Worm (Caenorhabditis elegans) whole organism, L3 larva: ENCODE measurements around the gene jmjd-3.1.

Experiments used
- R02D3.7 ChIP-seq: fragments of 150-350 bp; optimal IDR thresholded peaks from 2 replicates; lab custom pipeline; 2014; ENCODE audit warnings: missing biosample characterization, missing genetic modification characterization
- ZK546.5 ChIP-seq: sonication (generic microtip); optimal IDR thresholded peaks from 2 replicates; lab custom pipeline; 2017; ENCODE audit warnings: missing biosample characterization, missing genetic modification characterization
- aly-2 ChIP-seq: fragments of 150-350 bp; optimal IDR thresholded peaks from 2 replicates; lab custom pipeline; 2014; ENCODE audit warnings: missing biosample characterization, missing genetic modification characterization
- ceh-28 ChIP-seq: fragments of 150-350 bp; optimal IDR thresholded peaks from 2 replicates; lab custom pipeline; 2014; ENCODE audit warnings: missing biosample characterization, missing genetic modification reagents, missing genetic modification characterization
- ceh-82 ChIP-seq: fragments of 150-350 bp; optimal IDR thresholded peaks from 2 replicates; lab custom pipeline; 2014; ENCODE audit warnings: missing biosample characterization, missing genetic modification characterization
- ceh-9 ChIP-seq: sonication (generic microtip); optimal IDR thresholded peaks from 2 replicates; lab custom pipeline; 2018; ENCODE audit warnings: missing biosample characterization, missing genetic modification characterization
- egl-27 ChIP-seq: sonication (generic microtip); optimal IDR thresholded peaks from 4 replicates; lab custom pipeline; 2017; ENCODE audit warnings: missing biosample characterization, missing genetic modification reagents, missing genetic modification characterization
- egl-5 ChIP-seq: fragments of 150-350 bp; optimal IDR thresholded peaks from 2 replicates; lab custom pipeline; 2017; ENCODE audit warnings: missing biosample characterization, missing genetic modification reagents, missing genetic modification characterization, inconsistent platforms
- elt-1 ChIP-seq: fragments of 150-350 bp; optimal IDR thresholded peaks from 2 replicates; lab custom pipeline; 2014; ENCODE audit warnings: missing biosample characterization, missing genetic modification characterization
- elt-2 ChIP-seq: sonication (generic microtip); optimal IDR thresholded peaks from 2 replicates; lab custom pipeline; 2016; ENCODE audit warnings: missing genetic modification reagents, mild to moderate bottlenecking, missing genetic modification characterization, missing compliant biosample characterization
- elt-3 ChIP-seq, 3 experiments: fragments of 150-350 bp in 1 of 3; sonication (generic microtip) in 2 of 3; optimal IDR thresholded peaks; 2 replicates in 2 of 3; 4 replicates in 1 of 3; lab custom pipeline; 2014 to 2017; ENCODE audit warnings: missing biosample characterization in 3 of 3, missing genetic modification characterization in 3 of 3
- eor-1 ChIP-seq, 2 experiments: fragments of 150-350 bp; optimal IDR thresholded peaks; 2 replicates each; lab custom pipeline; 2014 to 2018; ENCODE audit warnings: missing biosample characterization in 2 of 2, missing genetic modification characterization in 2 of 2
- fkh-10 ChIP-seq: sonication (generic microtip); optimal IDR thresholded peaks from 2 replicates; lab custom pipeline; 2017; ENCODE audit warnings: missing biosample characterization, missing genetic modification reagents, missing genetic modification characterization
- fkh-2 ChIP-seq: fragments of 150-350 bp; optimal IDR thresholded peaks from 2 replicates; lab custom pipeline; 2014; ENCODE audit warnings: missing biosample characterization, missing genetic modification reagents, missing genetic modification characterization
- hmg-11 ChIP-seq: sonication (generic microtip); optimal IDR thresholded peaks from 2 replicates; lab custom pipeline; 2016; ENCODE audit warnings: missing genetic modification characterization, missing compliant biosample characterization
- jun-1 ChIP-seq: fragments of 150-350 bp; optimal IDR thresholded peaks from 2 replicates; lab custom pipeline; 2014; ENCODE audit warnings: missing biosample characterization, missing genetic modification reagents, missing genetic modification characterization
- lin-15B ChIP-seq: fragments of 150-350 bp; optimal IDR thresholded peaks from 2 replicates; lab custom pipeline; 2014; ENCODE audit warnings: missing biosample characterization, missing genetic modification characterization
- lin-39 ChIP-seq: fragments of 150-350 bp; optimal IDR thresholded peaks from 2 replicates; lab custom pipeline; 2018; ENCODE audit warnings: missing biosample characterization, missing genetic modification reagents, missing genetic modification characterization
- lsy-12 ChIP-seq: sonication (generic microtip); optimal IDR thresholded peaks from 2 replicates; lab custom pipeline; 2016; ENCODE audit warnings: mild to moderate bottlenecking, missing genetic modification characterization, missing compliant biosample characterization
- mdl-1 ChIP-seq: fragments of 150-350 bp; optimal IDR thresholded peaks from 2 replicates; lab custom pipeline; 2014; ENCODE audit warnings: missing biosample characterization, missing genetic modification characterization
- nfya-1 ChIP-seq: sonication (generic microtip); optimal IDR thresholded peaks from 2 replicates; lab custom pipeline; 2017; ENCODE audit warnings: missing genetic modification characterization, mild to moderate bottlenecking, missing compliant biosample characterization, antibody characterized with exemption, moderate library complexity; ENCODE audit not compliant: insufficient read depth
- nhr-11 ChIP-seq: fragments of 150-350 bp; optimal IDR thresholded peaks from 2 replicates; lab custom pipeline; 2014; ENCODE audit warnings: missing biosample characterization, missing genetic modification characterization
- nhr-12 ChIP-seq: fragments of 150-350 bp; optimal IDR thresholded peaks from 2 replicates; lab custom pipeline; 2014; ENCODE audit warnings: missing biosample characterization, missing genetic modification characterization
- nhr-23 ChIP-seq: fragments of 150-350 bp; optimal IDR thresholded peaks from 2 replicates; lab custom pipeline; 2014; ENCODE audit warnings: missing biosample characterization, missing genetic modification reagents, missing genetic modification characterization
- nhr-237 ChIP-seq: fragments of 150-350 bp; optimal IDR thresholded peaks from 2 replicates; lab custom pipeline; 2014; ENCODE audit warnings: missing biosample characterization, missing genetic modification characterization
- nhr-25 ChIP-seq: sonication (generic microtip); optimal IDR thresholded peaks from 2 replicates; lab custom pipeline; 2017; ENCODE audit warnings: missing biosample characterization, missing genetic modification characterization
- nhr-28 ChIP-seq: fragments of 150-350 bp; optimal IDR thresholded peaks from 2 replicates; lab custom pipeline; 2014; ENCODE audit warnings: missing biosample characterization, missing genetic modification characterization
- nhr-43 ChIP-seq: sonication (generic microtip); optimal IDR thresholded peaks from 2 replicates; lab custom pipeline; 2016; ENCODE audit warnings: mild to moderate bottlenecking, missing genetic modification characterization, missing compliant biosample characterization; ENCODE audit not compliant: poor library complexity, severe bottlenecking
- nhr-77 ChIP-seq: fragments of 150-350 bp; optimal IDR thresholded peaks from 2 replicates; lab custom pipeline; 2014; ENCODE audit warnings: missing biosample characterization, missing genetic modification characterization
- pha-4 ChIP-seq: fragments of 150-350 bp; optimal IDR thresholded peaks from 2 replicates; lab custom pipeline; 2014; ENCODE audit warnings: missing biosample characterization, missing genetic modification reagents, missing genetic modification characterization
- pqm-1 ChIP-seq: fragments of 150-350 bp; optimal IDR thresholded peaks from 2 replicates; lab custom pipeline; 2017; ENCODE audit warnings: missing biosample characterization, missing genetic modification characterization, inconsistent platforms
- sea-2 ChIP-seq: fragments of 150-350 bp; sonication (generic microtip); optimal IDR thresholded peaks from 4 replicates; lab custom pipeline; 2014; ENCODE audit warnings: missing biosample characterization, missing genetic modification reagents, missing genetic modification characterization
- skn-1 ChIP-seq: fragments of 150-350 bp; optimal IDR thresholded peaks from 2 replicates; lab custom pipeline; 2014; ENCODE audit warnings: missing biosample characterization, missing genetic modification characterization
- snpc-4 ChIP-seq: fragments of 150-350 bp; optimal IDR thresholded peaks from 2 replicates; lab custom pipeline; 2014; ENCODE audit warnings: missing biosample characterization, missing genetic modification characterization
- tbx-2 ChIP-seq: sonication (generic microtip); optimal IDR thresholded peaks from 2 replicates; lab custom pipeline; 2016; ENCODE audit warnings: mild to moderate bottlenecking, missing genetic modification characterization, missing compliant biosample characterization
- unc-39 ChIP-seq: sonication (generic microtip); optimal IDR thresholded peaks from 4 replicates; lab custom pipeline; 2017; ENCODE audit warnings: missing biosample characterization, missing genetic modification characterization
- zag-1 ChIP-seq: fragments of 150-350 bp; optimal IDR thresholded peaks from 2 replicates; lab custom pipeline; 2014; ENCODE audit warnings: missing biosample characterization, missing genetic modification characterization
- ztf-11 ChIP-seq: fragments of 150-350 bp; optimal IDR thresholded peaks from 2 replicates; lab custom pipeline; 2014; ENCODE audit warnings: missing biosample characterization, missing genetic modification characterization
- ztf-4 ChIP-seq: fragments of 150-350 bp; optimal IDR thresholded peaks from 2 replicates; lab custom pipeline; 2014; ENCODE audit warnings: missing biosample characterization, missing genetic modification characterization

Gene jmjd-3.1

DNA sequence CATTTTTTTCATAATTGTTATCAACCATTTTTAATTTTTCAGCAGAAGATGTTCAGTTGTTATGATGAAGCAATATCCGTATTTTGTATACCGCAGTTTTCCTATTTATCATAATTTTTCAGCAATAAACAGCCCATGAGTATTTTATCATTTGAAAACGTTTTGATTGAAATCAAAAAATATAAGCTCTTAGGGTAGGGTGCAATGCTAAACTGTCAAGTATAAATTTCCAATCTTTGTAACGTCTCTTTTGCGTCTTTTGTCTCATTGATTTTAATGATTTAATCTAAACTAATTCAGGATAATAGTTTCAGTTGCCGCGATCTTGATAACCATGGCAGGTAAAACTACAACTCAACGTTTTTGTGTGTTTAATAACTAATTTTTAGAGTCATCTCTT is 30.4 kb downstream of the jmjd-3.1 start, which contains the start of gene F18E9.1:
F18E9.1 (plus strand) TSS at position 301 of the 400 bp plus-strand sequence.
- TF ChIP-seq fkh-2 (tag; lab: Kevin White, UChicago) (no peak), pha-4 (tag; lab: Kevin White, UChicago) (no peak), nhr-77 (no peak), ztf-4 (tag; lab: Kevin White, UChicago) (no peak)

DNA sequence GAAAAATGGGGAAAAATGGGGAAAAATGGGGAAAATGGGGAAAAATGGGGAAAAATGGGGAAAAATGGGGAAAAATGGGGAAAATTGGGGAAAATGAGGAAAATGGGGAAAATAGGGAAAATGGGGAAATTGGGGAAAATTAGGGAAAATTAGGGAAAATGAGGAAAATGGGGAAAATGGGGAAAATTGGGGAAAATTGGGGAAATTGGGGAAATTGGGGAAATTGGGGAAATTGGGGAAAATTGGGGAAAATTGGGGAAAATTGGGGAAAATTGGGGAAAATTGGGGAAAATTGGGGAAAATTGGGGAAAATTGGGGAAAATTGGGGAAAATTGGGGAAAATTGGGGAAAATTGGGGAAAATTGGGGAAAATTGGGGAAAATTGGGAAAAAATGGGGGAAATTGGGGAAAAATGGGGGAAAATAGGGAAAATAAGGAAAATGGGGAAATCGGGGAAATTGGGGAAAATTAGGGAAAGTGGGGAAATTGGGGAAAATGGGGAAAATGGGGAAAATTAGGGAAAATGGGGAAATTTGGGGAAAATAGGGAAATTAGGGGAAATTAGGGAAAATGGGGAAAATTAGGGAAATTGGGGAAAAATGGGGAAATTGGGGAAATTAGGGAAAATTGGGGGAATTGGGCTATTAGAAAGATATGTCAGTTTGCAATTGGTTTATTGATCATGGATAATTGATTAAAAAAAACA is 32.0 kb downstream of the jmjd-3.1 start:
- TF ChIP-seq elt-2 (tag; lab: Kevin White, UChicago) (no peak), eor-1 (tag; optimal IDR thresholded peaks at IDR 0.05; lab: Kevin White, UChicago) (no peak), tbx-2 (tag; lab: Kevin White, UChicago) (no peak), nhr-23 (tag; lab: Kevin White, UChicago) (no peak), snpc-4 (no peak), nhr-12 (no peak), lsy-12 (tag; lab: Kevin White, UChicago) (no peak), ztf-11 (no peak)
- TF ChIP-seq, all 47 proteins: peak for 0

DNA sequence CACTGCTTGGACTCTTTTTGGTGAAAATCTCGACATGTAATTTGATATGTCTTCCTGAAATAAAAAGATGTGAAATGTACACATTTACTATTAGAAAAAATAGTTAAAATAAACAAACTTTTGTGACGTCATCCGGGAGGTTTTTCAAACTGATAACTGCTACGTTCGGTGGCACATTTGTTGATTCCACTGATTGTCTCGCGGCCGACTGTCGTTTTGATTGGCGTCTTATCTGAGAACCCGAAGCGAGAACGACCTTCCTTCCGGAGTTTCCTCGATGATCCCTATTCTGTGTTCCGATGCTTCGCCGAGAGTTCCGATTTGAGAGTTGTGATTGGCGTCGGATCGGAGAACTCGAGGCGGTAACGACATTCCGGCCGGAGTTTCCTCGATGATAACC is 33.3 kb downstream of the jmjd-3.1 start:
- TF ChIP-seq ztf-11: no peak
- TF ChIP-seq pqm-1: peak; percentile 27
- TF ChIP-seq elt-2 (tag; lab: Kevin White, UChicago): peak; percentile 82
- TF ChIP-seq hmg-11 (tag; lab: Kevin White, UChicago): no peak

DNA sequence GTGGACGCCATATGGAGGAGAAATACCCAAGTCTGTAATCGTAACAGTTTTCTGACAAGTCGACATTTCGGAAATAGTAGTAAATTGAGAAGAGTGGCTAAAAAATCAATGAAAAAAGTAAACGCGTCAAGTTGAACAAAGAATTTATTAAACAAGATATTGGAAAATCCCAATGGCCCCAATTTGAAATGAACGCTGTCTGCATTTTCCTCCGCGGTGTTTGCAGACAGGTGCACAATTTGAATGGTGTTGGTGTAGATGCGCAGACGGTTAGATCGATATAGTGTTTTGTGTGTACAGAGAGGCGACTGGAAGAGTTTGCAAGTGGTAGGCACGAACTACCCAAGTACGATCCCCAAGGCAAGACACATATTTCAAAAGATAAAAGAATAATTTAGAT is 34.2 kb downstream of the jmjd-3.1 start, which contains the start of the genes H35N09.2 and H35N09.1:
H35N09.2 (minus strand) TSS at position 54 of the 400 bp plus-strand sequence.
H35N09.1 (plus strand) TSS at position 335 of the 400 bp plus-strand sequence.
- no peak for TF ChIP-seq ztf-11
- no peak for TF ChIP-seq egl-5 (tag; lab: Kevin White, UChicago)
- peak; percentile 89 for TF ChIP-seq pha-4 (tag; lab: Kevin White, UChicago)
- no peak for TF ChIP-seq unc-39 (tag; lab: Kevin White, UChicago)
- no peak for TF ChIP-seq zag-1 (tag; lab: Kevin White, UChicago)
- no peak for TF ChIP-seq jun-1
- no peak for TF ChIP-seq nhr-237 (tag; lab: Kevin White, UChicago)
- TF ChIP-seq elt-3 (tag; optimal IDR thresholded peaks at IDR 0.05; lab: Kevin White, UChicago): no peak
- TF ChIP-seq aly-2 (tag; lab: Kevin White, UChicago): no peak
- TF ChIP-seq nhr-25 (tag; lab: Kevin White, UChicago): peak; percentile 15
- TF ChIP-seq nfya-1: peak; percentile 47
- TF ChIP-seq lin-15B (tag; lab: Kevin White, UChicago): no peak
- no peak for TF ChIP-seq sea-2 (GFP tag; lab: Kevin White, UChicago)
- no peak for TF ChIP-seq nhr-11
- TF ChIP-seq elt-2 (tag; lab: Kevin White, UChicago): peak; percentile 34
- TF ChIP-seq ceh-82 (tag; lab: Kevin White, UChicago): no peak
- TF ChIP-seq skn-1 (tag; lab: Kevin White, UChicago): no peak
- no peak for TF ChIP-seq elt-1 (tag; lab: Kevin White, UChicago)
- no peak for TF ChIP-seq ceh-9 (tag; lab: Kevin White, UChicago)
- TF ChIP-seq ztf-4 (tag; lab: Kevin White, UChicago): no peak
- no peak for TF ChIP-seq tbx-2 (tag; lab: Kevin White, UChicago)
- TF ChIP-seq hmg-11 (tag; lab: Kevin White, UChicago): peak; percentile 45
- no peak for TF ChIP-seq nhr-43 (tag; lab: Kevin White, UChicago)
- peak; percentile 3 for TF ChIP-seq ceh-28 (tag; lab: Kevin White, UChicago)
- TF ChIP-seq lin-39: peak; percentile 36
- TF ChIP-seq nhr-23 (tag; lab: Kevin White, UChicago): peak; percentile 68

DNA sequence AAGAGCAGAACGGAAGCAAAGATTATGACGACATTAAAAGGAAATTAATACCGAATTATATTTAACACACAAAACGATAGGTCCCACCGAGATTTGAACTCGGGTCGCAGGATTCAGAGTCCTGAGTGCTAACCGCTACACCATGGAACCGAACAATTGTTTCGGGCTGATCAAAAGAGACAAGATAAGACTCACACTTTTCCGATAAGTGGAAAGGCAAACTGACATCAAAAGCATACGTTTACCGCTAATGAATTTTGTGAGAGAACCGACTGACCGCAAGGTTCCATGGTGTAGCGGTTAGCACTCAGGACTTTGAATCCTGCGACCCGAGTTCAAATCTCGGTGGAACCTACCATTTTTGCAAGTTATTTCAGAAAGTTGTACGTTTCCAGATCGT is 37.9 kb downstream of the jmjd-3.1 start:
- TF ChIP-seq pqm-1: peak; percentile 44
- no peak for TF ChIP-seq tbx-2 (tag; lab: Kevin White, UChicago)
- no peak for TF ChIP-seq fkh-2 (tag; lab: Kevin White, UChicago)
- TF ChIP-seq nhr-25 (tag; lab: Kevin White, UChicago): peak; percentile 18
- TF ChIP-seq mdl-1 (tag; lab: Kevin White, UChicago): no peak
- peak in 1 of 3 experiments; percentile 37 for TF ChIP-seq elt-3 (tag; optimal IDR thresholded peaks at IDR 0.05; lab: Kevin White, UChicago)
- peak; percentile 39 for TF ChIP-seq nhr-77
- TF ChIP-seq R02D3.7 (tag; lab: Kevin White, UChicago): no peak
- TF ChIP-seq elt-2 (tag; lab: Kevin White, UChicago): peak; percentile 47
- no peak for TF ChIP-seq lsy-12 (tag; lab: Kevin White, UChicago)
- TF ChIP-seq ztf-4 (tag; lab: Kevin White, UChicago): no peak
- no peak for TF ChIP-seq fkh-10 (GFP tag; lab: Kevin White, UChicago)
- TF ChIP-seq ceh-82 (tag; lab: Kevin White, UChicago): no peak
- TF ChIP-seq zag-1 (tag; lab: Kevin White, UChicago): no peak
- no peak for TF ChIP-seq skn-1 (tag; lab: Kevin White, UChicago)
- no peak for TF ChIP-seq ZK546.5 (tag; lab: Kevin White, UChicago)
- peak; percentile 50 for TF ChIP-seq nfya-1
- no peak for TF ChIP-seq snpc-4
- TF ChIP-seq egl-27 (tag; lab: Kevin White, UChicago): no peak
- peak; percentile 65 for TF ChIP-seq nhr-43 (tag; lab: Kevin White, UChicago)
- no peak for TF ChIP-seq jun-1
- TF ChIP-seq nhr-28 (tag; lab: Kevin White, UChicago): no peak
- TF ChIP-seq sea-2 (GFP tag; lab: Kevin White, UChicago): no peak
- no peak for TF ChIP-seq ceh-28 (tag; lab: Kevin White, UChicago)
- TF ChIP-seq lin-39: no peak
- TF ChIP-seq, all 47 proteins: peak for 7
